Worm (Caenorhabditis elegans) whole organism, L1 larva: Measurements from ENCODE around the gene zyg-11.

ENCODE experiments used
- C16A3.4 ChIP-seq: fragments of 150-350 bp; optimal IDR thresholded peaks from 2 replicates; lab custom pipeline; 2014; ENCODE audit warnings: missing biosample characterization, missing genetic modification characterization
- C34B4.2 ChIP-seq: sonication (generic microtip); optimal IDR thresholded peaks from 2 replicates; lab custom pipeline; 2017; ENCODE audit warnings: mild to moderate bottlenecking, missing genetic modification characterization, missing compliant biosample characterization
- F16B12.6 ChIP-seq: fragments of 150-350 bp; optimal IDR thresholded peaks from 2 replicates; lab custom pipeline; 2014; ENCODE audit warnings: missing biosample characterization, missing genetic modification characterization
- Y116A8C.19 ChIP-seq: sonication (generic microtip); optimal IDR thresholded peaks from 2 replicates; lab custom pipeline; 2016; ENCODE audit warnings: missing compliant biosample characterization, missing genetic modification characterization, borderline replicate concordance
- alr-1 ChIP-seq: fragments of 200-800 bp; sonication (Bioruptor generic); optimal IDR thresholded peaks from 2 replicates; lab custom pipeline; 2018; ENCODE audit warnings: borderline replicate concordance, mild to moderate bottlenecking, missing genetic modification characterization, missing compliant biosample characterization
- aly-2 ChIP-seq: fragments of 150-350 bp; optimal IDR thresholded peaks from 2 replicates; lab custom pipeline; 2014; ENCODE audit warnings: missing biosample characterization, missing genetic modification characterization
- ama-1 ChIP-seq: fragments of 150-350 bp; optimal IDR thresholded peaks from 2 replicates; lab custom pipeline; 2014
- ceh-63 ChIP-seq: fragments of 200-800 bp; sonication (Bioruptor generic); optimal IDR thresholded peaks from 2 replicates; lab custom pipeline; 2018; ENCODE audit warnings: mild to moderate bottlenecking, missing genetic modification characterization, missing compliant biosample characterization
- ceh-8 ChIP-seq: fragments of 200-800 bp; sonication (Bioruptor generic); optimal IDR thresholded peaks from 2 replicates; lab custom pipeline; 2018; ENCODE audit warnings: mild to moderate bottlenecking, missing genetic modification characterization, moderate library complexity, missing compliant biosample characterization
- ceh-82 ChIP-seq, 3 experiments: fragments of 150-350 bp in 1 of 3; sonication (generic microtip) in 2 of 3; optimal IDR thresholded peaks; 2 replicates each; lab custom pipeline; 2014 to 2017; ENCODE audit warnings: missing biosample characterization in 3 of 3, missing genetic modification characterization in 3 of 3
- ceh-90 ChIP-seq: sonication (generic microtip); optimal IDR thresholded peaks from 2 replicates; lab custom pipeline; 2016; ENCODE audit warnings: missing genetic modification characterization, missing compliant biosample characterization
- dsc-1 ChIP-seq: sonication (generic microtip); optimal IDR thresholded peaks from 2 replicates; lab custom pipeline; 2016; ENCODE audit warnings: mild to moderate bottlenecking, missing genetic modification characterization, missing compliant biosample characterization
- ets-5 ChIP-seq: fragments of 200-800 bp; sonication (Bioruptor generic); IDR thresholded peaks from 2 replicates; pipeline ENCODE4 v1.3.6; 2022; ENCODE audit warnings: missing genetic modification characterization, missing compliant biosample characterization
- fkh-10 ChIP-seq: sonication (generic microtip); optimal IDR thresholded peaks from 2 replicates; lab custom pipeline; 2017; ENCODE audit warnings: missing biosample characterization, missing genetic modification reagents, missing genetic modification characterization
- fkh-4 ChIP-seq: sonication (generic microtip); optimal IDR thresholded peaks from 2 replicates; lab custom pipeline; 2016; ENCODE audit warnings: missing compliant biosample characterization, missing genetic modification characterization, borderline replicate concordance
- grh-1 ChIP-seq: fragments of 200-800 bp; sonication (Bioruptor generic); IDR thresholded peaks from 2 replicates; pipeline ENCODE4 v1.3.6; 2022; ENCODE audit warnings: missing genetic modification reagents, missing genetic modification characterization, missing compliant biosample characterization
- hlh-17 ChIP-seq: fragments of 200-800 bp; sonication (Bioruptor generic); optimal IDR thresholded peaks from 2 replicates; lab custom pipeline; 2018; ENCODE audit warnings: missing genetic modification characterization, mild to moderate bottlenecking, missing compliant biosample characterization, moderate library complexity, borderline replicate concordance
- irx-1 ChIP-seq: sonication (generic microtip); optimal IDR thresholded peaks from 2 replicates; lab custom pipeline; 2016; ENCODE audit warnings: missing genetic modification characterization, missing compliant biosample characterization
- isw-1 ChIP-seq: fragments of 200-800 bp; sonication (Bioruptor generic); IDR thresholded peaks from 2 replicates; pipeline ENCODE4 v1.3.6; 2022; ENCODE audit warnings: missing genetic modification characterization, missing compliant biosample characterization
- jun-1 ChIP-seq: fragments of 150-350 bp; optimal IDR thresholded peaks from 2 replicates; lab custom pipeline; 2014; ENCODE audit warnings: missing biosample characterization, missing genetic modification reagents, missing genetic modification characterization
- lin-13 ChIP-seq: fragments of 150-350 bp; optimal IDR thresholded peaks from 2 replicates; lab custom pipeline; 2014; ENCODE audit warnings: missing biosample characterization, missing genetic modification reagents, missing genetic modification characterization
- lin-14 ChIP-seq: fragments of 200-800 bp; sonication (Bioruptor generic); optimal IDR thresholded peaks from 2 replicates; lab custom pipeline; 2018; ENCODE audit warnings: mild to moderate bottlenecking, missing genetic modification characterization, moderate library complexity, missing compliant biosample characterization
- lin-15B ChIP-seq: fragments of 150-350 bp; sonication (generic microtip); optimal IDR thresholded peaks from 3 replicates; lab custom pipeline; 2014; ENCODE audit warnings: missing biosample characterization, missing genetic modification characterization
- lin-35 ChIP-seq, 2 experiments: fragments of 150-350 bp; optimal IDR thresholded peaks; 2 replicates each; lab custom pipeline; 2014; ENCODE audit warnings: missing biosample characterization in 2 of 2, missing genetic modification characterization in 2 of 2, missing genetic modification reagents in 2 of 2
- lir-3 ChIP-seq: sonication (generic microtip); optimal IDR thresholded peaks from 2 replicates; lab custom pipeline; 2016; ENCODE audit warnings: mild to moderate bottlenecking, missing genetic modification characterization, moderate library complexity, missing compliant biosample characterization; ENCODE audit not compliant: poor library complexity
- lsy-2 ChIP-seq, 2 experiments: fragments of 150-350 bp; optimal IDR thresholded peaks; 2 replicates each; lab custom pipeline; 2014; ENCODE audit warnings: missing biosample characterization in 2 of 2, missing genetic modification characterization in 2 of 2
- mdl-1 ChIP-seq, 2 experiments: fragments of 150-350 bp; optimal IDR thresholded peaks; 2 replicates each; lab custom pipeline; 2014 to 2017; ENCODE audit warnings: missing biosample characterization in 2 of 2, missing genetic modification characterization in 2 of 2, inconsistent platforms in 1 of 2
- mef-2 ChIP-seq: fragments of 150-350 bp; optimal IDR thresholded peaks from 2 replicates; lab custom pipeline; 2014; ENCODE audit warnings: missing biosample characterization, missing genetic modification characterization
- nhr-11 ChIP-seq: fragments of 150-350 bp; optimal IDR thresholded peaks from 2 replicates; lab custom pipeline; 2014; ENCODE audit warnings: missing biosample characterization, missing genetic modification characterization
- nhr-12 ChIP-seq: sonication (generic microtip); optimal IDR thresholded peaks from 2 replicates; lab custom pipeline; 2017; ENCODE audit warnings: missing biosample characterization, missing genetic modification characterization
- nhr-19 ChIP-seq: fragments of 200-800 bp; sonication (Bioruptor generic); conservative IDR thresholded peaks from 2 replicates; pipeline ENCODE4 v1.3.6; 2022; ENCODE audit warnings: missing genetic modification characterization, missing compliant biosample characterization
- nhr-47 ChIP-seq: sonication (generic microtip); optimal IDR thresholded peaks from 2 replicates; lab custom pipeline; 2016; ENCODE audit warnings: mild to moderate bottlenecking, missing genetic modification characterization, moderate library complexity, missing compliant biosample characterization
- nhr-71 ChIP-seq: sonication (generic microtip); optimal IDR thresholded peaks from 2 replicates; lab custom pipeline; 2016; ENCODE audit warnings: mild to moderate bottlenecking, missing genetic modification characterization, moderate library complexity, missing compliant biosample characterization
- nhr-76 ChIP-seq: sonication (generic microtip); optimal IDR thresholded peaks from 2 replicates; lab custom pipeline; 2017; ENCODE audit warnings: missing biosample characterization, missing genetic modification characterization
- nhr-84 ChIP-seq: sonication (generic microtip); optimal IDR thresholded peaks from 2 replicates; lab custom pipeline; 2017; ENCODE audit warnings: missing biosample characterization, missing genetic modification characterization
- nhr-90 ChIP-seq: sonication (generic microtip); optimal IDR thresholded peaks from 2 replicates; lab custom pipeline; 2016; ENCODE audit warnings: mild to moderate bottlenecking, missing genetic modification characterization, missing compliant biosample characterization; ENCODE audit not compliant: poor library complexity
- pag-3 ChIP-seq: sonication (generic microtip); optimal IDR thresholded peaks from 2 replicates; lab custom pipeline; 2017; ENCODE audit warnings: missing genetic modification characterization, mild to moderate bottlenecking, missing compliant biosample characterization, antibody characterized with exemption, borderline replicate concordance; ENCODE audit not compliant: insufficient read depth
- pax-3 ChIP-seq: fragments of 200-800 bp; sonication (Bioruptor generic); optimal IDR thresholded peaks from 2 replicates; lab custom pipeline; 2018; ENCODE audit warnings: mild to moderate bottlenecking, missing genetic modification characterization, moderate library complexity, missing compliant biosample characterization
- pqm-1 ChIP-seq: sonication (generic microtip); optimal IDR thresholded peaks from 3 replicates; lab custom pipeline; 2017; ENCODE audit warnings: missing biosample characterization, missing genetic modification characterization
- snpc-4 ChIP-seq: fragments of 150-350 bp; optimal IDR thresholded peaks from 2 replicates; lab custom pipeline; 2014; ENCODE audit warnings: missing biosample characterization, missing genetic modification characterization
- sox-4 ChIP-seq: sonication (generic microtip); optimal IDR thresholded peaks from 2 replicates; lab custom pipeline; 2016; ENCODE audit warnings: missing genetic modification characterization, missing compliant biosample characterization
- sptf-1 ChIP-seq: fragments of 150-350 bp; optimal IDR thresholded peaks from 2 replicates; lab custom pipeline; 2014; ENCODE audit warnings: missing biosample characterization, missing genetic modification characterization
- sup-37 ChIP-seq: fragments of 200-800 bp; sonication (Bioruptor generic); optimal IDR thresholded peaks from 2 replicates; lab custom pipeline; 2018; ENCODE audit warnings: mild to moderate bottlenecking, missing genetic modification characterization, missing compliant biosample characterization
- swsn-7 ChIP-seq: sonication (generic microtip); optimal IDR thresholded peaks from 2 replicates; lab custom pipeline; 2016; ENCODE audit warnings: missing genetic modification characterization, missing compliant biosample characterization
- tbx-2 ChIP-seq: sonication (generic microtip); optimal IDR thresholded peaks from 2 replicates; lab custom pipeline; 2016; ENCODE audit warnings: missing genetic modification characterization, missing compliant biosample characterization
- tlp-1 ChIP-seq: fragments of 150-350 bp; optimal IDR thresholded peaks from 2 replicates; lab custom pipeline; 2014; ENCODE audit warnings: missing biosample characterization, missing genetic modification characterization
- unc-30 ChIP-seq: sonication (generic microtip); optimal IDR thresholded peaks from 2 replicates; lab custom pipeline; 2017; ENCODE audit warnings: missing biosample characterization, missing genetic modification characterization
- unc-62 ChIP-seq: fragments of 150-350 bp; optimal IDR thresholded peaks from 2 replicates; lab custom pipeline; 2014; ENCODE audit warnings: missing biosample characterization, missing genetic modification reagents, missing genetic modification characterization
- unc-86 ChIP-seq: sonication (generic microtip); optimal IDR thresholded peaks from 2 replicates; lab custom pipeline; 2016; ENCODE audit warnings: missing genetic modification characterization, missing compliant biosample characterization
- unc-98 ChIP-seq: fragments of 200-800 bp; sonication (Bioruptor generic); IDR thresholded peaks from 2 replicates; pipeline ENCODE4 v1.3.6; 2022; ENCODE audit warnings: missing genetic modification characterization, missing compliant biosample characterization
- xbp-1 ChIP-seq: sonication (generic microtip); optimal IDR thresholded peaks from 2 replicates; lab custom pipeline; 2016; ENCODE audit warnings: missing genetic modification characterization, missing compliant biosample characterization
- zag-1 ChIP-seq: fragments of 150-350 bp; optimal IDR thresholded peaks from 2 replicates; lab custom pipeline; 2014; ENCODE audit warnings: missing biosample characterization, missing genetic modification characterization
- ztf-11 ChIP-seq, 2 experiments: sonication (generic microtip); optimal IDR thresholded peaks; 2 replicates each; lab custom pipeline; 2016 to 2017; ENCODE audit warnings: missing genetic modification characterization in 2 of 2, missing biosample characterization in 1 of 2, missing compliant biosample characterization in 1 of 2
- ztf-4 ChIP-seq: fragments of 150-350 bp; optimal IDR thresholded peaks from 2 replicates; lab custom pipeline; 2014; ENCODE audit warnings: missing biosample characterization, missing genetic modification characterization

Gene zyg-11

DNA sequence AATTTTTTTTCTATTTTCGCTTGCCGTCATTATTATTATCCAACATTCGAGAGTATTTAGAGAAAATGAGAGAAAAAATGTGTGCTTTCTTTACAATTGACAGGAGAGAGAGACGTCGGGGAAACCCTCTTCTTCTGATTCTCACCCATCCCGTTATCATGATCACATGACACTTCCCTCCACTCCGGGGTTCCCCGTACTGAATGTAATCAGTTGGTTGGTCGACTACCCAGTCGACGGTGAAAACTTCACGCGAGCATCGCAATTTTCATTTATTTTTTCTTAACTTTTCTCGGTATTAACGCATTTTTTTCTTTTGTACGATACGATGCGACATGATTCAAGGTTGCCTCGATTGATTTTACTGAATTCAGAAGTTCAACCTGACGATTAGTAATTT lies 1.3 kb upstream of the zyg-11 start (continued):
- TF ChIP-seq pax-3 (tag; lab: Kevin White, UChicago), result no peak
- no peak for TF ChIP-seq unc-86 (tag; lab: Kevin White, UChicago)
- no peak for TF ChIP-seq alr-1 (tag; lab: Kevin White, UChicago)
- peak; percentile 35 to 76 for TF ChIP-seq lsy-2 (tag; optimal IDR thresholded peaks at IDR 0.05; lab: Kevin White, UChicago)
- TF ChIP-seq F16B12.6, result no peak
- no peak for TF ChIP-seq unc-98 (GFP tag; lab: Robert Waterston, UW)
- TF ChIP-seq pqm-1, result no peak
- TF ChIP-seq zag-1, result no peak
- TF ChIP-seq xbp-1 (tag; lab: Kevin White, UChicago), result no peak
- peak; percentile 41 for TF ChIP-seq nhr-11 (tag; lab: Kevin White, UChicago)
- TF ChIP-seq lin-13 (GFP tag; lab: Kevin White, UChicago), result no peak
- no peak for TF ChIP-seq hlh-17 (GFP tag; lab: Kevin White, UChicago)
- TF ChIP-seq sup-37 (GFP tag; lab: Kevin White, UChicago), result no peak
- TF ChIP-seq irx-1 (tag; lab: Kevin White, UChicago), result no peak
- TF ChIP-seq ceh-8 (GFP tag; lab: Kevin White, UChicago), result no peak
- TF ChIP-seq fkh-4, result no peak
- TF ChIP-seq unc-30 (tag; lab: Kevin White, UChicago), result no peak
- TF ChIP-seq ztf-11 (tag; optimal IDR thresholded peaks at IDR 0.05; lab: Kevin White, UChicago), result no peak
- TF ChIP-seq grh-1 (GFP tag; lab: Robert Waterston, UW), result no peak
- TF ChIP-seq nhr-84 (tag; lab: Kevin White, UChicago), result no peak
- TF ChIP-seq nhr-19 (GFP tag; lab: Robert Waterston, UW), result peak; percentile 77
- TF ChIP-seq swsn-7 (tag; lab: Kevin White, UChicago), result peak; percentile 61
- no peak for TF ChIP-seq C34B4.2 (tag; lab: Kevin White, UChicago)
- TF ChIP-seq pag-3 (tag; lab: Kevin White, UChicago), result no peak
- no peak for TF ChIP-seq mef-2 (tag; lab: Kevin White, UChicago)
- no peak for TF ChIP-seq lin-15B
- TF ChIP-seq lin-35 (GFP tag; optimal IDR thresholded peaks at IDR 0.05; lab: Kevin White, UChicago), result peak in 1 of 2 experiments; percentile 54
- TF ChIP-seq ets-5 (GFP tag; lab: Robert Waterston, UW), result no peak
- no peak for TF ChIP-seq aly-2
- no peak for TF ChIP-seq sox-4 (tag; lab: Kevin White, UChicago)
- TF ChIP-seq tlp-1 (tag; lab: Kevin White, UChicago), result no peak
- TF ChIP-seq mdl-1 (tag; optimal IDR thresholded peaks at IDR 0.05; lab: Kevin White, UChicago), result peak in 1 of 2 experiments; percentile 83
- no peak for TF ChIP-seq isw-1 (GFP tag; lab: Robert Waterston, UW)
- TF ChIP-seq ceh-90 (tag; lab: Kevin White, UChicago), result no peak
- no peak for TF ChIP-seq unc-62
- no peak for TF ChIP-seq ama-1 (lab: Kevin White, UChicago)
- peak; percentile 29 for TF ChIP-seq tbx-2 (tag; lab: Kevin White, UChicago)
- TF ChIP-seq nhr-76 (tag; lab: Kevin White, UChicago), result no peak
- TF ChIP-seq C16A3.4, result peak; percentile 59
- peak; percentile 4 for TF ChIP-seq ztf-4 (tag; lab: Kevin White, UChicago)
- peak; percentile 40 for TF ChIP-seq lir-3 (tag; lab: Kevin White, UChicago)
- peak; percentile 79 for TF ChIP-seq nhr-71
- no peak for TF ChIP-seq ceh-82 (tag; optimal IDR thresholded peaks at IDR 0.05; lab: Kevin White, UChicago)
- TF ChIP-seq dsc-1 (tag; lab: Kevin White, UChicago), result no peak
- TF ChIP-seq sptf-1, result no peak
- TF ChIP-seq snpc-4 (tag; lab: Kevin White, UChicago), result no peak
- TF ChIP-seq ceh-63 (GFP tag; lab: Kevin White, UChicago), result no peak
- TF ChIP-seq nhr-90, result no peak
- no peak for TF ChIP-seq Y116A8C.19 (tag; lab: Kevin White, UChicago)
- peak; percentile 35 for TF ChIP-seq nhr-47 (tag; lab: Kevin White, UChicago)
- TF ChIP-seq lin-14 (GFP tag; lab: Kevin White, UChicago), result peak; percentile 73
- TF ChIP-seq fkh-10 (GFP tag; lab: Kevin White, UChicago), result no peak
- peak; percentile 62 for TF ChIP-seq jun-1
- TF ChIP-seq nhr-12, result no peak
